Worm (Caenorhabditis elegans) whole organism, L2 larva: ENCODE results near the gene nyn-3.

ENCODE experiments used
- C34F6.9 ChIP-seq: fragments of 150-350 bp; optimal IDR thresholded peaks from 2 replicates; lab custom pipeline; 2014; ENCODE audit warnings: missing biosample characterization, missing genetic modification characterization
- F13H6.1 ChIP-seq: sonication (generic microtip); optimal IDR thresholded peaks from 2 replicates; lab custom pipeline; 2016; ENCODE audit warnings: missing genetic modification characterization, missing compliant biosample characterization
- R02D3.7 ChIP-seq: fragments of 150-350 bp; optimal IDR thresholded peaks from 2 replicates; lab custom pipeline; 2014; ENCODE audit warnings: missing biosample characterization, missing genetic modification characterization
- Y55F3AM.14 ChIP-seq: fragments of 200-800 bp; sonication (Bioruptor generic); optimal IDR thresholded peaks from 2 replicates; lab custom pipeline; 2018; ENCODE audit warnings: mild to moderate bottlenecking, missing genetic modification characterization, missing compliant biosample characterization
- blmp-1 ChIP-seq: sonication (generic microtip); optimal IDR thresholded peaks from 2 replicates; lab custom pipeline; 2017; ENCODE audit warnings: missing genetic modification characterization, mild to moderate bottlenecking, missing compliant biosample characterization, antibody characterized with exemption, moderate library complexity; ENCODE audit not compliant: insufficient read depth
- ceh-16 ChIP-seq: fragments of 150-350 bp; optimal IDR thresholded peaks from 2 replicates; lab custom pipeline; 2014; ENCODE audit warnings: missing biosample characterization, missing genetic modification characterization
- crh-2 ChIP-seq: sonication (generic microtip); optimal IDR thresholded peaks from 2 replicates; lab custom pipeline; 2017; ENCODE audit warnings: missing biosample characterization, missing genetic modification characterization
- dmd-4 ChIP-seq: sonication (generic microtip); optimal IDR thresholded peaks from 2 replicates; lab custom pipeline; 2017; ENCODE audit warnings: missing biosample characterization, missing genetic modification characterization
- egl-27 ChIP-seq: sonication (generic microtip); optimal IDR thresholded peaks from 3 replicates; lab custom pipeline; 2017; ENCODE audit warnings: missing biosample characterization, missing genetic modification reagents, missing genetic modification characterization
- elt-1 ChIP-seq: fragments of 150-350 bp; optimal IDR thresholded peaks from 2 replicates; lab custom pipeline; 2014; ENCODE audit warnings: missing biosample characterization, missing genetic modification characterization
- elt-3 ChIP-seq: sonication (generic microtip); optimal IDR thresholded peaks from 2 replicates; lab custom pipeline; 2017; ENCODE audit warnings: missing biosample characterization, missing genetic modification characterization
- gmeb-1 ChIP-seq: fragments of 150-350 bp; optimal IDR thresholded peaks from 2 replicates; lab custom pipeline; 2014; ENCODE audit warnings: missing biosample characterization, missing genetic modification characterization
- lin-11 ChIP-seq: fragments of 150-350 bp; sonication (generic microtip); optimal IDR thresholded peaks from 2 replicates; lab custom pipeline; 2014; ENCODE audit warnings: missing biosample characterization, missing genetic modification characterization, inconsistent platforms, mixed read lengths
- lin-39 ChIP-seq: fragments of 150-350 bp; optimal IDR thresholded peaks from 2 replicates; lab custom pipeline; 2014; ENCODE audit warnings: missing biosample characterization, missing genetic modification reagents, missing genetic modification characterization
- lsy-2 ChIP-seq, 2 experiments: fragments of 150-350 bp in 1 of 2; sonication (generic microtip) in 1 of 2; optimal IDR thresholded peaks; 2 replicates each; lab custom pipeline; 2014 to 2017; ENCODE audit warnings: missing biosample characterization in 2 of 2, missing genetic modification characterization in 2 of 2
- mab-5 ChIP-seq: fragments of 150-350 bp; optimal IDR thresholded peaks from 2 replicates; lab custom pipeline; 2014; ENCODE audit warnings: missing biosample characterization, missing genetic modification characterization
- mbf-1 ChIP-seq: sonication (generic microtip); optimal IDR thresholded peaks from 2 replicates; lab custom pipeline; 2017; ENCODE audit warnings: missing biosample characterization, missing genetic modification characterization
- nhr-10 ChIP-seq: sonication (generic microtip); optimal IDR thresholded peaks from 2 replicates; lab custom pipeline; 2017; ENCODE audit warnings: missing biosample characterization, missing genetic modification characterization
- nhr-11 ChIP-seq: fragments of 150-350 bp; optimal IDR thresholded peaks from 2 replicates; lab custom pipeline; 2014; ENCODE audit warnings: missing biosample characterization, missing genetic modification characterization
- nhr-12 ChIP-seq: fragments of 150-350 bp; optimal IDR thresholded peaks from 2 replicates; lab custom pipeline; 2014; ENCODE audit warnings: missing biosample characterization, missing genetic modification characterization
- nhr-129 ChIP-seq: fragments of 150-350 bp; optimal IDR thresholded peaks from 2 replicates; lab custom pipeline; 2014; ENCODE audit warnings: missing biosample characterization, missing genetic modification characterization
- nhr-21 ChIP-seq: fragments of 150-350 bp; optimal IDR thresholded peaks from 2 replicates; lab custom pipeline; 2014; ENCODE audit warnings: missing biosample characterization, missing genetic modification characterization
- nhr-23 ChIP-seq: fragments of 150-350 bp; optimal IDR thresholded peaks from 2 replicates; lab custom pipeline; 2014; ENCODE audit warnings: missing biosample characterization, missing genetic modification reagents, missing genetic modification characterization
- nhr-237 ChIP-seq: fragments of 150-350 bp; optimal IDR thresholded peaks from 2 replicates; lab custom pipeline; 2014; ENCODE audit warnings: missing biosample characterization, missing genetic modification characterization
- nhr-6 ChIP-seq: fragments of 150-350 bp; optimal IDR thresholded peaks from 2 replicates; lab custom pipeline; 2014; ENCODE audit warnings: missing biosample characterization, missing genetic modification characterization
- nhr-77 ChIP-seq: fragments of 150-350 bp; optimal IDR thresholded peaks from 2 replicates; lab custom pipeline; 2014; ENCODE audit warnings: missing biosample characterization, missing genetic modification characterization
- peb-1 ChIP-seq: fragments of 150-350 bp; optimal IDR thresholded peaks from 2 replicates; lab custom pipeline; 2014; ENCODE audit warnings: missing biosample characterization, missing genetic modification characterization
- sem-4 ChIP-seq: fragments of 150-350 bp; optimal IDR thresholded peaks from 2 replicates; lab custom pipeline; 2014; ENCODE audit warnings: missing biosample characterization, missing genetic modification reagents, missing genetic modification characterization
- skn-1 ChIP-seq: sonication (generic microtip); optimal IDR thresholded peaks from 2 replicates; lab custom pipeline; 2017; ENCODE audit warnings: missing biosample characterization, missing genetic modification characterization
- sma-9 ChIP-seq, 2 experiments: fragments of 150-350 bp in 1 of 2; sonication (generic microtip) in 1 of 2; optimal IDR thresholded peaks; 2 replicates each; lab custom pipeline; 2014 to 2016; ENCODE audit warnings: missing genetic modification characterization in 2 of 2, mild to moderate bottlenecking in 1 of 2, missing biosample characterization in 1 of 2, missing compliant biosample characterization in 1 of 2, missing genetic modification reagents in 1 of 2, moderate library complexity in 1 of 2
- snpc-4 ChIP-seq: fragments of 150-350 bp; optimal IDR thresholded peaks from 2 replicates; lab custom pipeline; 2014; ENCODE audit warnings: missing biosample characterization, missing genetic modification characterization
- unc-39 ChIP-seq: fragments of 150-350 bp; optimal IDR thresholded peaks from 2 replicates; lab custom pipeline; 2014; ENCODE audit warnings: missing biosample characterization, missing genetic modification characterization
- unc-62 ChIP-seq: fragments of 150-350 bp; optimal IDR thresholded peaks from 2 replicates; lab custom pipeline; 2014; ENCODE audit warnings: missing biosample characterization, missing genetic modification reagents, missing genetic modification characterization
- zag-1 ChIP-seq: fragments of 150-350 bp; optimal IDR thresholded peaks from 2 replicates; lab custom pipeline; 2014; ENCODE audit warnings: missing biosample characterization, missing genetic modification characterization
- ztf-1 ChIP-seq: fragments of 200-800 bp; sonication (Bioruptor generic); conservative IDR thresholded peaks from 2 replicates; pipeline ENCODE4 v1.3.6; 2022; ENCODE audit warnings: missing genetic modification characterization, missing compliant biosample characterization

nyn-3 gene

ce11 chrII:6248503-6248902 is 43.9 kb downstream of the nyn-3 start (continued):
- TF ChIP-seq dmd-4 (tag; lab: Kevin White, UChicago), result no peak
- TF ChIP-seq nhr-21 (tag; lab: Kevin White, UChicago), result peak; percentile 22
- no peak for TF ChIP-seq nhr-11 (tag; lab: Kevin White, UChicago)
- no peak for TF ChIP-seq nhr-237 (tag; lab: Kevin White, UChicago)
- TF ChIP-seq nhr-77 (tag; lab: Kevin White, UChicago), result no peak
- TF ChIP-seq Y55F3AM.14 (GFP tag; lab: Kevin White, UChicago), result no peak

- TF ChIP-seq gmeb-1 (tag; lab: Kevin White, UChicago) (no peak), crh-2 (tag; lab: Kevin White, UChicago) (no peak), F13H6.1 (tag; lab: Kevin White, UChicago) (no peak), nhr-21 (tag; lab: Kevin White, UChicago) (no peak), sem-4 (no peak), nhr-23 (no peak), peb-1 (no peak), blmp-1 (no peak), C34F6.9 (tag; lab: Kevin White, UChicago) (no peak), nhr-10 (no peak), elt-1 (tag; lab: Kevin White, UChicago) (no peak), nhr-12 (tag; lab: Kevin White, UChicago) (no peak), ztf-1 (GFP tag; lab: Robert Waterston, UW) (no peak), unc-62 (GFP tag; lab: Kevin White, UChicago) (no peak), lsy-2 (tag; optimal IDR thresholded peaks at IDR 0.05; lab: Kevin White, UChicago) (no peak), nhr-129 (tag; lab: Kevin White, UChicago) (no peak), mbf-1 (tag; lab: Kevin White, UChicago) (no peak)
These were observed 44.4 kb downstream of the nyn-3 start for ce11 chrII:6248029-6248428.

- TF ChIP-seq ztf-1 (GFP tag; lab: Robert Waterston, UW) (no peak), nhr-11 (tag; lab: Kevin White, UChicago) (no peak), snpc-4 (tag; lab: Kevin White, UChicago) (no peak), nhr-21 (tag; lab: Kevin White, UChicago) (no peak), skn-1 (tag; lab: Kevin White, UChicago) (no peak), gmeb-1 (tag; lab: Kevin White, UChicago) (no peak)
These were observed 45.4 kb downstream of the nyn-3 start, which contains the start of gene T24H7.2 for ce11 chrII:6247011-6247410. T24H7.2 (plus strand) TSS chrII:6247311.

- TF ChIP-seq nhr-12 (tag; lab: Kevin White, UChicago) (no peak), dmd-4 (tag; lab: Kevin White, UChicago) (no peak), R02D3.7 (tag; lab: Kevin White, UChicago) (no peak), egl-27 (tag; lab: Kevin White, UChicago) (no peak), nhr-237 (tag; lab: Kevin White, UChicago) (no peak), gmeb-1 (tag; lab: Kevin White, UChicago) (no peak), sem-4 (no peak), zag-1 (tag; lab: Kevin White, UChicago) (no peak), mab-5 (tag; lab: Kevin White, UChicago) (no peak), lin-39 (tag; lab: Kevin White, UChicago) (no peak), nhr-23 (no peak), elt-3 (tag; lab: Kevin White, UChicago) (no peak), nhr-11 (tag; lab: Kevin White, UChicago) (no peak), unc-39 (no peak), Y55F3AM.14 (GFP tag; lab: Kevin White, UChicago) (no peak), nhr-6 (no peak), lsy-2 (tag; optimal IDR thresholded peaks at IDR 0.05; lab: Kevin White, UChicago) (no peak), sma-9 (GFP tag; optimal IDR thresholded peaks at IDR 0.05; lab: Kevin White, UChicago) (no peak), sma-9 (tag; optimal IDR thresholded peaks at IDR 0.05; lab: Kevin White, UChicago) (no peak), ceh-16 (tag; lab: Kevin White, UChicago) (no peak), lin-11 (tag; lab: Kevin White, UChicago) (no peak)
- TF ChIP-seq, all 48 proteins: peak for 0
These were observed 46.4 kb downstream of the nyn-3 start, which contains the start of gene lelo-1 for ce11 chrII:6246054-6246453. lelo-1 (plus strand) TSS chrII:6246354.
